Fruit fly (Drosophila melanogaster) S2 (cell line): ENCODE data around the gene vas.
A peak's percentile ranks its signal among the peaks of the same experiment; 100 is the strongest.

Source experiments
- CG8478 ChIP-seq: fragments of >200 bp; optimal IDR thresholded peaks from 2 replicates; lab custom pipeline; 2018
- CTCF ChIP-seq, 2 experiments: fragments of >200 bp; optimal IDR thresholded peaks; 2 replicates each; lab custom pipeline; 2018

DNA sequence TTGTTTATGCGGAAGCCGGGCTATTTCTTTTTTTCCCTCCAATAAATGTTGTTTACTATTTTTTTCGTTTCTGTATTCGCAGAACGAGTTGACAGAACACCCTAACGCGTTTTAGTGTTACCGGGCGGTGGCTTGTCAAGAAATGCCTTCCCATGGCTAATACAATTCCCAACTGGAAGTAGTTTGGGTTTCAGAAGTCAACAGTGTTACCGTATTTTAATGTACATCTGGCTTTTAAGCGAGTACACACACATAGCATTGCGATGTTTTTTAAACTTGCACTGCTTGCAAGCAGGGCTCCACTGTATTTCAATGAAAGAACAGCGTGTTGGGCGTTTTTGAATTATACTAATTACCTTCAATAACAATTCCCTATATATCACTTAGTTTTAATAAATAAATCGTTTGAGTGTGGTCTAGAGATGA, 863 bp upstream of the vas start, which contains the start of gene TfIIS:
- TF ChIP-seq CG8478 (lab: Kevin White, UChicago) (no peak), CTCF (optimal IDR thresholded peaks at IDR 0.05; lab: Kevin White, UChicago) (peak; percentile 83 to 84)
